Fruit fly (Drosophila melanogaster) whole organism, embryonic: ENCODE measurements around the gene CG14647.

ENCODE experiments used
- Ada2b ChIP-seq: fragments of 200-800 bp; sonication (Bioruptor generic); IDR thresholded peaks from 2 replicates; pipeline ENCODE4 v1.3.6; 2022; ENCODE audit warnings: missing biosample characterization, missing genetic modification characterization
- dimm ChIP-seq: fragments of 200-800 bp; sonication (Bioruptor generic); IDR thresholded peaks from 2 replicates; pipeline ENCODE4 v1.3.6; 2022; ENCODE audit warnings: missing biosample characterization, missing genetic modification characterization
- vvl ChIP-seq: fragments of 200-800 bp; sonication (Bioruptor generic); IDR thresholded peaks from 2 replicates; pipeline ENCODE4 v1.3.6; 2022; ENCODE audit warnings: missing biosample characterization, missing genetic modification characterization
- zen ChIP-seq: fragments of 200-800 bp; sonication (Bioruptor generic); optimal IDR thresholded peaks from 3 replicates; lab custom pipeline; 2018; ENCODE audit warnings: missing biosample characterization, mild to moderate bottlenecking, missing genetic modification characterization, moderate library complexity

- TF ChIP-seq dimm (no peak), Ada2b (GFP tag; lab: Robert Waterston, UW) (no peak), zen (tag; lab: Kevin White, UChicago) (peak; percentile 45), vvl (GFP tag; lab: Robert Waterston, UW) (peak; percentile 63)
Observed at dm6 chr3R:4437113-4437512, 36.8 kb downstream of the CG14647 start, which contains the start of the genes Lipt2 and CG14650.
